Worm (Caenorhabditis elegans): ENCODE data around the gene srab-20.
"Not testable (repeated sequence)": the region's sequence is repeated elsewhere in the genome, so short reads cannot be mapped to it uniquely, and the experiment has no call there.

srab-20 gene

DNA sequence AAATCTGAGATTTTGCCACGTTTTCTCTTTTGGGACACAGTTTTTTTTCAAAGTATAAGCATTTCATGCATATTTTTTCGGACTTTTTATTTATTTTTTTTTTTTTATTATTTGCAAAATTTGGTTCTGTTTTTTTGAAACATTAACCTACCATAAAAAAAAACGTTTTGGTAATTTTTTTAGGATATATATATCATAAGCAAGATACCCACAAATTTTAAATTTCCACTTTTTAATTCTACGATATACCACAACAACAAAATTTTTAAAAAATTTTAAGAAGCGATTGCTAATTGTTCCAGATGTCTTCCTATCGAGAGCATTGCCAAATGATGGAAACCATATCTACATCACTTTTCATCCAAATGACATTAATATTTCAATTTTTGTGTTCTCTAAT lies at the start of gene srab-20:
srab-20 (plus strand) TSS at position 301 of the 400 bp plus-strand sequence.
- TF ChIP-seq ceh-13 (GFP tag; optimal IDR thresholded peaks at IDR 0.05) (no peak), pes-1 (GFP tag; IDR thresholded peaks at IDR 0.05) (no peak), sea-1 (GFP tag; conservative IDR thresholded peaks at IDR 0.05) (no peak), tbx-37 (GFP tag; conservative IDR thresholded peaks at IDR 0.05) (no peak), ceh-36 (tag; optimal IDR thresholded peaks at IDR 0.05) (no peak), aly-1 (tag; optimal IDR thresholded peaks at IDR 0.05) (no peak), ets-7 (tag; optimal IDR thresholded peaks at IDR 0.05) (no peak), scrt-1 (GFP tag; IDR thresholded peaks at IDR 0.05) (no peak), hmbx-1 (tag; optimal IDR thresholded peaks at IDR 0.05) (no peak), hmg-4 (GFP tag; optimal IDR thresholded peaks at IDR 0.05) (no peak)

DNA sequence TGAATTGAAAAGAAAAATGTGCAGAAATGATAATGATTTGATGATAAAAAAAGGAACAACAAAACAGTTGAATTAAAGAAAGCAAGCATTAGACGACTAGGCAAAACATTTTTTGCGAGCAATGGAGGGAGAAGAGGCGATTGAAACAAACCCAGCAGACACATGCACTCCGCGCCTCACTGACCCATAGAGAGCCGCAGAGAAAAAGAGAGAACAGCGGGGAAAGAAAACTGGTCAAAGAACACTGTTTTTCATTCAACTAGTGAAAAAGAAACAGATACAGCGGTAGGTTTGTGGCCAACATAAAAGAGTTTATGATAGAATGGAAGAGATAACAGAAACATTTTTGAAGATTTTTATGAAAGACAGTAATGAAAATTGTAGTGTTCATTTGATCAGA lies 40.5 kb upstream of the srab-20 start:
- no peak for TF ChIP-seq hnd-1 (tag; optimal IDR thresholded peaks at IDR 0.05)
- TF ChIP-seq ama-1 (optimal IDR thresholded peaks at IDR 0.05), result no peak
- TF ChIP-seq ceh-13 (GFP tag; optimal IDR thresholded peaks at IDR 0.05), result no peak
- TF ChIP-seq B0310.2 (tag; optimal IDR thresholded peaks at IDR 0.05), result no peak

DNA sequence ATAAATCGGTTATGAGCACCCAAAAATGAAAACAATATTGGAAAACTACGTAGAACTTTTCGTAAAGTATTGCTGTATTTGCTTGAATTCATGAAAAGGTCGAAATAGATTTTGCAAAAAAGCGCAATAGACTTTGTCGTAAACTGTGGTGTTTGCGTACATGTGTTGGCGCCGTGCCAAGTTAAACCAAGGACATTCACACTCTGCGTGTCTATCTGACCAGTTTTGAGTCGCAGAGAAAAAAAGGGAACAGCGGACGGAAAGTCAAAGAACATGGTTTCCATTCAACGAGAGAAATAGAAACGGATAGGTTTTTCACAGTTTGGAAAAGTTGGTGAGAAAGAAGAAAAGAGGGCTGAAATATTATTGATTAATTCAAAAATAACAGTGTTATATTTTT lies 37.8 kb upstream of the srab-20 start:
- TF ChIP-seq ceh-13 (GFP tag; optimal IDR thresholded peaks at IDR 0.05), result no peak
- no peak for TF ChIP-seq F13C5.2 (tag; optimal IDR thresholded peaks at IDR 0.05)
- no peak for TF ChIP-seq tra-4 (tag; optimal IDR thresholded peaks at IDR 0.05)
- no peak for TF ChIP-seq sea-1 (GFP tag; conservative IDR thresholded peaks at IDR 0.05)
- TF ChIP-seq ceh-36 (tag; optimal IDR thresholded peaks at IDR 0.05), result no peak
- no peak for TF ChIP-seq hmg-4 (GFP tag; optimal IDR thresholded peaks at IDR 0.05)
- TF ChIP-seq ama-1 (optimal IDR thresholded peaks at IDR 0.05), result no peak
- no peak for TF ChIP-seq hnd-1 (tag; optimal IDR thresholded peaks at IDR 0.05)
- TF ChIP-seq flt-1 (GFP tag; IDR thresholded peaks at IDR 0.05), result no peak
- TF ChIP-seq scrt-1 (GFP tag; IDR thresholded peaks at IDR 0.05), result no peak
- no peak for TF ChIP-seq aly-1 (tag; optimal IDR thresholded peaks at IDR 0.05)
- no peak for TF ChIP-seq hmbx-1 (tag; optimal IDR thresholded peaks at IDR 0.05)
- no peak for TF ChIP-seq B0310.2 (tag; optimal IDR thresholded peaks at IDR 0.05)
- no peak for TF ChIP-seq ets-7 (tag; optimal IDR thresholded peaks at IDR 0.05)
- TF ChIP-seq tbx-11 (GFP tag; IDR thresholded peaks at IDR 0.05), result no peak
- TF ChIP-seq tbx-37 (GFP tag; conservative IDR thresholded peaks at IDR 0.05), result no peak
- no peak for TF ChIP-seq pes-1 (GFP tag; IDR thresholded peaks at IDR 0.05)

DNA sequence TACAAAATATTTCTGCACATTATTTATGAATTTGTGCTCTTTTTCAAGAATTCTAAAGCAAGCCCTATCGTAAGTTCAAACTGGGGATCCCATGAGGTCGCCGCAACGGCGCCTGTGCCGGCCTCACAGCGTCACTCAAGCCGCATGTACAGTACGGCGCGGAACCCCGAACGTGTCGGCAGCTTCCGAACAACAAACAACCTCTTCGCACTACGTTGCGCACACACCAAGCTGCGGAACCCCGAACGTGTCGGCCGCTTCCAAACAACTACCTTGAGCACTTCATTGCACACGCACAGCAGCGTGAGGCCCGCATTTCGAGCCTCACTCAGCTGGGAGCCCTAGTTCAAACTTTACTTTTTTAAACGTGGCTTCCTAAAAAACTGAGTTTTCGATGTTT lies 34.7 kb upstream of the srab-20 start:
- TF ChIP-seq tbx-37 (GFP tag; conservative IDR thresholded peaks at IDR 0.05) (no peak), scrt-1 (GFP tag; IDR thresholded peaks at IDR 0.05) (no peak), hmg-4 (GFP tag; optimal IDR thresholded peaks at IDR 0.05) (no peak), ceh-36 (tag; optimal IDR thresholded peaks at IDR 0.05) (no peak), pes-1 (GFP tag; IDR thresholded peaks at IDR 0.05) (no peak), flt-1 (GFP tag; IDR thresholded peaks at IDR 0.05) (no peak), sea-1 (GFP tag; conservative IDR thresholded peaks at IDR 0.05) (no peak), hmbx-1 (tag; optimal IDR thresholded peaks at IDR 0.05) (no peak), ets-7 (tag; optimal IDR thresholded peaks at IDR 0.05) (no peak), hnd-1 (tag; optimal IDR thresholded peaks at IDR 0.05) (no peak), B0310.2 (tag; optimal IDR thresholded peaks at IDR 0.05) (no peak), tra-4 (tag; optimal IDR thresholded peaks at IDR 0.05) (no peak), aly-1 (tag; optimal IDR thresholded peaks at IDR 0.05) (no peak), ceh-13 (GFP tag; optimal IDR thresholded peaks at IDR 0.05) (no peak), F13C5.2 (tag; optimal IDR thresholded peaks at IDR 0.05) (no peak), ama-1 (optimal IDR thresholded peaks at IDR 0.05) (no peak), tbx-11 (GFP tag; IDR thresholded peaks at IDR 0.05) (no peak)

DNA sequence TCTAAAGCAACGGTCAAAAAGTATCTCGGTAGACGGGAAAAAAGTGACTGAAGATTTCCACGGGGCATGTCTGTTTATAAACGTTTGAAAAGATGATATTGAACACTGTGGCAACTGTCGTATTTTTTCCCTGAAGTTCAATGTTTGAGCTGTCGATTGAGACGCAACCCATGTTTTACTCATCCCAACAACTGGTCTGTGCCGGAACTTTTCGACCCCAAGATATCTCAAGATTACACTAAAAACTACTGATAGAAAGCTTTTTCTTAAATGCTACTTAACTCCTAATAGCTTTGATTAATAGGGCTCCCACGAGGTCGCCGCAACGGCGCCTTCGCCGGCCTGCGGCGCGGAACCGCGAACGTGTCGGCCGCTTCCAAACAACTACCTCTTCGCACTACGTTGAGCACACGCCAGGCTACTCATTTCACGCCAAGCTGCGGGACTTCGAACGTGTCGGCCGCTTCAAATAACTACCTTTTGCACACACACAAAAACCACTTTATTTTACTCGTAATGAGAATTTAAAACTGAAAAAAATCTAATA lies 34.0 kb upstream of the srab-20 start, which contains the start of gene T20D4.15:
T20D4.15 (minus strand) TSS at position 51 of the 547 bp plus-strand sequence.
- no peak for TF ChIP-seq scrt-1 (GFP tag; IDR thresholded peaks at IDR 0.05)

DNA sequence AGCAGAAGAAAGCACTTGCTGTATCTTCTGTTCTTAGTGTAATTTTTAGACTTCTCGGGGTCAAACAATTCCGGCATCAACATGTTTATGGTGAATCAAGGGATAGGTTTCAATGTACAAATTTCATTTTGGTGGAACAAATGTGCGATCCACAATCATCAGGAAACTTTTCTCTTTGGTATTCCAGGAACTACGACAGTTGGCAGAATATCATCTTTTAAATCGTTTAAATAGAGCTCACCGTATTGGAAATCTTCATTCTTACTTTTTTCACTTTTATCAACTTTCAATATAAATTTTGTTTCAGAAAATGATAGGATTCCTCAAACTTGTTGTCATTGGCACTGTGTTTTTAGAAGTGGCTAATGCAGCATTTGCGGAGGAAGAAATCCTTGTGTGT lies 32.0 kb upstream of the srab-20 start, which contains the start of gene T20D4.12:
T20D4.12 (plus strand) TSS at position 301 of the 400 bp plus-strand sequence.
- TF ChIP-seq tra-4 (tag; optimal IDR thresholded peaks at IDR 0.05); scrt-1 (GFP tag; IDR thresholded peaks at IDR 0.05); pes-1 (GFP tag; IDR thresholded peaks at IDR 0.05): not testable (repeated sequence)

DNA sequence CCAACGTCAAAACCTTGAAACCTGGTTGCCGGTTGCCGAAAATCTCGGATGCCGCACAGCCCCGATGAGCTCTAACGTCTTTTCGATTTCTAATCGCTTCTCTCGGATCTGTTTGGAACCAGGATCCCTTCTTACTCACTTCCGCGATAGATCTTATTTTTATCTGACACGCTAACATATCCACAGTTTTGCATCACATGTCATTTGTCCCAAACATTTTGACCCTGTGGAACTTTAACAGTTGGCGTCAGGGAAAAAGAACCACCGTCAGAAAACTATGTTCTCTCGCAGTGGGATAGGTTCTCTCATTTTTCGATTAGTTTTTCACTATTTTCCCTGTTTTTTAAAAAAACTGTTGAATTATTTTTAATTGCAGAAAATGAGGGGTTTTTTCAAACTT lies 30.5 kb upstream of the srab-20 start, which contains the start of gene T20D4.11:
T20D4.11 (plus strand) TSS at position 377 of the 400 bp plus-strand sequence.
- TF ChIP-seq flt-1 (GFP tag; IDR thresholded peaks at IDR 0.05) (no peak), ceh-13 (GFP tag; optimal IDR thresholded peaks at IDR 0.05) (no peak), B0310.2 (tag; optimal IDR thresholded peaks at IDR 0.05) (no peak), ama-1 (optimal IDR thresholded peaks at IDR 0.05) (no peak), tra-4 (tag; optimal IDR thresholded peaks at IDR 0.05) (no peak), hmg-4 (GFP tag; optimal IDR thresholded peaks at IDR 0.05) (no peak), ceh-36 (tag; optimal IDR thresholded peaks at IDR 0.05) (no peak), ets-7 (tag; optimal IDR thresholded peaks at IDR 0.05) (no peak), tbx-37 (GFP tag; conservative IDR thresholded peaks at IDR 0.05) (no peak), tbx-11 (GFP tag; IDR thresholded peaks at IDR 0.05) (no peak), pes-1 (GFP tag; IDR thresholded peaks at IDR 0.05) (no peak), aly-1 (tag; optimal IDR thresholded peaks at IDR 0.05) (no peak), sea-1 (GFP tag; conservative IDR thresholded peaks at IDR 0.05) (no peak), hmbx-1 (tag; optimal IDR thresholded peaks at IDR 0.05) (no peak)

DNA sequence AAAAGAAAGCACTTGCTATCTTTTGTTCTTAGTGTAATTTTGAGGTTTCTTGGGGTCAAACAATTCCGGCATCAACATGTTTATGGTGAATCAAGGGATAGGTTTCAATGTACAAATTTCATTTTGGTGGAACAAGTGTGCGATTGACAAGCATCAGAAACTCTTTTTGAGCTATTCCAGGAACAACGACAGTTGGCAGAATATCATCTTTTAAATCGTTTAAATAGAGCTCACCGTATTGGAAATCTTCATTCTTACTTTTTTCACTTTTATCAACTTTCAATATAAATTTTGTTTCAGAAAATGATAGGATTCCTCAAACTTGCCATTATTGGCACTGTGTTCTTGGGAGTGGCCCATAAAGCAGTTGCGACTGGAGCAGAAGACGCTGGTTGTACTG lies 28.8 kb upstream of the srab-20 start, which contains the start of gene T20D4.10:
T20D4.10 (plus strand) TSS at position 301 of the 400 bp plus-strand sequence.
- not testable (repeated sequence) for TF ChIP-seq sea-1 (GFP tag; conservative IDR thresholded peaks at IDR 0.05); tbx-11 (GFP tag; IDR thresholded peaks at IDR 0.05); tbx-37 (GFP tag; conservative IDR thresholded peaks at IDR 0.05)
